Worm (Caenorhabditis elegans): ENCODE measurements around the gene C30F2.4.

- TF ChIP-seq mab-5 (tag; optimal IDR thresholded peaks at IDR 0.05): no peak
- no peak for TF ChIP-seq pha-4 (tag; optimal IDR thresholded peaks at IDR 0.05)
- no peak for TF ChIP-seq snpc-4 (tag; optimal IDR thresholded peaks at IDR 0.05)
- no peak for TF ChIP-seq ces-1 (GFP tag; optimal IDR thresholded peaks at IDR 0.05)
- TF ChIP-seq mep-1 (tag; optimal IDR thresholded peaks at IDR 0.05): no peak
- TF ChIP-seq unc-62 (GFP tag; optimal IDR thresholded peaks at IDR 0.05): no peak
- TF ChIP-seq nhr-28 (tag; optimal IDR thresholded peaks at IDR 0.05): no peak
- TF ChIP-seq lin-13 (tag; optimal IDR thresholded peaks at IDR 0.05): no peak
- no peak for TF ChIP-seq nhr-12 (tag; optimal IDR thresholded peaks at IDR 0.05)
These were observed 33.9 kb downstream of the C30F2.4 start for ce11 chrX:16042480-16042879.

Data from whole organism, mixed stage, embryonic.